Worm (Caenorhabditis elegans): ENCODE results near the gene C01G12.13.

Gene C01G12.13

DNA sequence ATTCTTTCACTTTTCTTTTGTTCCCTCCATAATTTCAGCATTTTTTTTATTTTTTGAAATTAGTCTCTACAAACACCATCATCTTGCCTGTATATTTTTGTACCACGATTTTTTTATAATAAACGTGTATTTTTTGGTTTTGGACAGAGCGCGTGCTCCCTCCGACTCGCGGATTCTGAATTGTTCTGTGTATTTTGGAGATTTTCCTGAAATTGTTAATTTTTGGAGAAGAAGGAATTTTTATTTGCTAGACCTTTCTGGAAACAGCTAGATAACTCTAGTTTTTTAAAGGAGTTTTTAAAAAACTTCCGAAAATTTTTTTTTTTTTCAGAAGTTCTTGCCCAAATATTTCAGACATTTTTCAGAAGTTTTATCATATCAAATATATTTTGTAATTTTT is at the start of gene C01G12.13:
C01G12.13 (plus strand) TSS at position 301 of the 400 bp plus-strand sequence.
- TF ChIP-seq tbx-7 (tag; optimal IDR thresholded peaks at IDR 0.05) (no peak), T23F11.4 (GFP tag; optimal IDR thresholded peaks at IDR 0.05) (no peak), npax-4 (tag; optimal IDR thresholded peaks at IDR 0.05) (no peak), nfya-1 (tag; optimal IDR thresholded peaks at IDR 0.05) (no peak), pax-1 (tag; optimal IDR thresholded peaks at IDR 0.05) (no peak), K02D7.2 (tag; optimal IDR thresholded peaks at IDR 0.05) (no peak), mec-3 (tag; optimal IDR thresholded peaks at IDR 0.05; ENCODE audit: borderline replicate concordance) (no peak), unc-42 (tag; optimal IDR thresholded peaks at IDR 0.05) (no peak), hlh-8 (tag; optimal IDR thresholded peaks at IDR 0.05) (no peak), ceh-6 (GFP tag; optimal IDR thresholded peaks at IDR 0.05) (no peak), sox-2 (GFP tag; IDR thresholded peaks at IDR 0.05) (no peak), ceh-45 (GFP tag; IDR thresholded peaks at IDR 0.05) (no peak), rnt-1 (tag; optimal IDR thresholded peaks at IDR 0.05) (no peak), lim-6 (tag; optimal IDR thresholded peaks at IDR 0.05) (no peak), zip-5 (tag; optimal IDR thresholded peaks at IDR 0.05) (no peak)

DNA sequence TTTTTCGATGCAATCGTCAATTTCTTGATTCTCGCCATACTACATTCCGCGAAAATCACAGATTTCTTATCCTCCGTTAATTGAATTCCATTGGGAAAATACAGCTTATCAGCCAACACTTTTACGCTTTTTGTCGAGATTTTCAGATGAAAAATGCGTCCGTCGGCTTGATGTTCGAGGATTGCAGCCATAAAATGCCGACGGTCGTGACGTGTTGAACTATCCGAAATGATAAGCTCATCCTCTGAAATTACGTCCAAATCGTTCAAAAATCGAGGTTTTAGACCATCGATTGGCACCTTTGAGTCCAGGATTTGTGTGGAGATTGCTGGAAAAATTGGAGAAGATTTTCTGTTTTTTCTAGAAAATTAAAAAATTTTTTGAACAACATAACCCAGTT is 49.4 kb upstream of the C01G12.13 start:
- TF ChIP-seq ttx-3 (tag; optimal IDR thresholded peaks at IDR 0.05) (no peak), gmeb-2 (tag; optimal IDR thresholded peaks at IDR 0.05) (no peak), dve-1 (tag; optimal IDR thresholded peaks at IDR 0.05) (no peak), ceh-19 (GFP tag; optimal IDR thresholded peaks at IDR 0.05) (no peak), unc-55 (GFP tag; optimal IDR thresholded peaks at IDR 0.05) (no peak), mec-3 (tag; optimal IDR thresholded peaks at IDR 0.05; ENCODE audit: borderline replicate concordance) (no peak), pag-3 (tag; optimal IDR thresholded peaks at IDR 0.05; ENCODE audit: borderline replicate concordance) (no peak), ceh-9 (tag; optimal IDR thresholded peaks at IDR 0.05) (no peak), sox-2 (GFP tag; IDR thresholded peaks at IDR 0.05) (no peak), ceh-30 (tag; optimal IDR thresholded peaks at IDR 0.05) (no peak), ceh-14 (tag; optimal IDR thresholded peaks at IDR 0.05) (no peak), hlh-13 (GFP tag; optimal IDR thresholded peaks at IDR 0.05) (no peak), zip-5 (tag; optimal IDR thresholded peaks at IDR 0.05) (no peak), npax-4 (tag; optimal IDR thresholded peaks at IDR 0.05) (no peak), hlh-8 (tag; optimal IDR thresholded peaks at IDR 0.05) (no peak), ahr-1 (tag; optimal IDR thresholded peaks at IDR 0.05) (no peak), odd-2 (tag; optimal IDR thresholded peaks at IDR 0.05) (no peak), tbx-7 (tag; optimal IDR thresholded peaks at IDR 0.05) (no peak), ztf-16 (tag; optimal IDR thresholded peaks at IDR 0.05) (no peak), F13H6.1 (tag; optimal IDR thresholded peaks at IDR 0.05) (no peak)

DNA sequence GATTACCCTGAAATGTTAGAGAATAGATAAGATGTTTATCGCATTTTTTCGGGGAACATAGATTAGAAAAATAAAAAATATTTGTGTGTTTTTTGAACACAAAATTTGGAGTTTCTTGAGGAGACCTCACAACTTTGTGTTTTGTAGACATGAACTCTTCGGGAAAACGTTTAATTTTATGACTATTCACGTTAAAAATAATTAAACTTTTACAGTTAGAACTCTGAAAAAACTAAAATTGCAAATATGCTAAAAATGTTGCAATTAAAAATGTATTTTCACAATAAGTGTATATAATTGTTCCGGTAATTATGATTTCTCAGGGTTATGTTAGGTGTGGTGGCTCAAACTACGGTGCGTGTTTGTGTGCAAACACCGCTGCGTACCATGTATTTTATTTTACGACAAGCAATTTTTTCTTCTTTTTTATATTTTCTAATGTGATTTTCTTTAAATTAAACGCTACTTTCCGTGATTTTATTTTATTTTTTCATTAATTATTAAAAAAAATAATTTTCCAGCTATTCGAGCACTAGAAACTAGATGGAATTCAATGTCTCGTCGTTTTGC is 48.2 kb upstream of the C01G12.13 start, which contains the start of the genes F57C2.5 and spat-1:
F57C2.5 (minus strand) TSS at position 7 of the 570 bp plus-strand sequence.
spat-1 (plus strand) TSS at position 520 of the 570 bp plus-strand sequence.
- TF ChIP-seq sox-4 (tag; optimal IDR thresholded peaks at IDR 0.05) (no peak), ceh-48 (tag; optimal IDR thresholded peaks at IDR 0.05) (no peak), hlh-15 (tag; optimal IDR thresholded peaks at IDR 0.05) (peak; percentile 79), mec-3 (tag; optimal IDR thresholded peaks at IDR 0.05; ENCODE audit: borderline replicate concordance) (peak; percentile 73), ceh-14 (tag; optimal IDR thresholded peaks at IDR 0.05) (peak; percentile 97), sox-2 (GFP tag; IDR thresholded peaks at IDR 0.05) (no peak), zip-5 (tag; optimal IDR thresholded peaks at IDR 0.05) (peak; percentile 96), dve-1 (tag; optimal IDR thresholded peaks at IDR 0.05) (no peak), C08G9.2 (tag; optimal IDR thresholded peaks at IDR 0.05) (peak; percentile 94), hlh-8 (tag; optimal IDR thresholded peaks at IDR 0.05) (peak; percentile 96), syd-9 (tag; optimal IDR thresholded peaks at IDR 0.05) (peak; percentile 58), Y22D7AL.16 (tag; optimal IDR thresholded peaks at IDR 0.05) (no peak), ahr-1 (tag; optimal IDR thresholded peaks at IDR 0.05) (peak; percentile 96), tbx-7 (tag; optimal IDR thresholded peaks at IDR 0.05) (peak; percentile 94), pha-4 (tag; optimal IDR thresholded peaks at IDR 0.05) (no peak), che-1 (tag; optimal IDR thresholded peaks at IDR 0.05) (peak; percentile 51), pat-9 (tag; optimal IDR thresholded peaks at IDR 0.05) (no peak), K02D7.2 (tag; optimal IDR thresholded peaks at IDR 0.05) (no peak), ets-4 (tag; optimal IDR thresholded peaks at IDR 0.05) (peak; percentile 97), hlh-30 (tag; optimal IDR thresholded peaks at IDR 0.05; ENCODE audit: insufficient read depth) (no peak), C38D4.7 (GFP tag; optimal IDR thresholded peaks at IDR 0.05) (no peak), fkh-10 (GFP tag; optimal IDR thresholded peaks at IDR 0.05) (no peak), ceh-45 (GFP tag; IDR thresholded peaks at IDR 0.05) (no peak), K09A11.1 (tag; optimal IDR thresholded peaks at IDR 0.05; ENCODE audit: insufficient read depth) (no peak), hlh-6 (tag; optimal IDR thresholded peaks at IDR 0.05) (peak; percentile 6), ttx-3 (tag; optimal IDR thresholded peaks at IDR 0.05) (peak; percentile 49), ceh-19 (GFP tag; optimal IDR thresholded peaks at IDR 0.05) (peak; percentile 64), tbx-2 (tag; optimal IDR thresholded peaks at IDR 0.05) (peak; percentile 95), pag-3 (tag; optimal IDR thresholded peaks at IDR 0.05; ENCODE audit: borderline replicate concordance) (peak; percentile 79), elt-2 (tag; optimal IDR thresholded peaks at IDR 0.05) (peak; percentile 90), nfya-1 (tag; optimal IDR thresholded peaks at IDR 0.05) (peak; percentile 68)

Data from whole organism, late embryonic.